Fruit fly (Drosophila melanogaster): ENCODE measurements around the gene CG12991.
A peak's percentile ranks its signal among the peaks of the same experiment; 100 is the strongest.

Gene CG12991

DNA sequence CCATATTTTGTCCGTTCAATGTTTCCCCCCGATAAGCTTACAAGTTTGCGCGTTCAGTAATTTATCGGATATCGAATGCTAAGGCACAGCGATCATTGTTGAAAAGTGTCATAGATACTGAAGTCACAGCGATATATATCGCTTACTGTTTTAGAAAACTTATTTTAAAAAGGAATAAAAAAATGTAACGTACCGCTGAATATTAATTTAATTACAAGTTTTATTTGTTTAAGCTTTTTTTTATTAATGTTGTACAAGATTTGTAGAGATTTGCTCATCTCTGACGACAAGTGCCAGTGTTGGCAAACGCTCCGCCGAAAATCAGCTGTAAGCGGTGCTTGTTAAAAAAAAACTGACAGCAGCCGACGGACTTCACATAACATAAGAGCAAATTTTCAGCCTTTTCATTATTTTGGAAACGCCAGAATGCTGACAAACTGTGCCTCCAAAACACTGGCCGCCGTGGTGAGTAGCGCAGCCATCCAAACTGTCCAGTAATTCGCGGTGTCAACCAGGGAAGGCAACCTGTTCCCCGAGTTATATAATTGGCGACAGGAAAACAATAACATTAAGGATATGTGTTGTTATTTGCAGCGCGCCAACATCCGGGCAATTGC, 52.4 kb downstream of the CG12991 start, which contains the start of the genes corolla and ND-24 (continued):
- TF ChIP-seq Eip93F (GFP tag; optimal IDR thresholded peaks at IDR 0.05) = no peak
- peak; percentile 73 for TF ChIP-seq OdsH (GFP tag; optimal IDR thresholded peaks at IDR 0.05)
- TF ChIP-seq Met (GFP tag; optimal IDR thresholded peaks at IDR 0.05) = no peak
- no peak for TF ChIP-seq Hr38 (GFP tag; optimal IDR thresholded peaks at IDR 0.05)
- peak; percentile 15 for TF ChIP-seq dsx (GFP tag; optimal IDR thresholded peaks at IDR 0.05; ENCODE audit: poor library complexity, severe bottlenecking)
- TF ChIP-seq lz (GFP tag; optimal IDR thresholded peaks at IDR 0.05) = peak; percentile 85
- peak; percentile 80 for TF ChIP-seq CG6163 (GFP tag; IDR thresholded peaks at IDR 0.05)
- TF ChIP-seq Lpt (GFP tag; optimal IDR thresholded peaks at IDR 0.05) = peak; percentile 52
- TF ChIP-seq CG6276 (GFP tag; optimal IDR thresholded peaks at IDR 0.05) = no peak
- TF ChIP-seq salr (GFP tag; optimal IDR thresholded peaks at IDR 0.05) = peak in 1 of 2 experiments; percentile 70
- peak; percentile 67 for TF ChIP-seq CG6792 (GFP tag; optimal IDR thresholded peaks at IDR 0.05)
- peak; percentile 80 for TF ChIP-seq Hr4 (GFP tag; optimal IDR thresholded peaks at IDR 0.05)
- TF ChIP-seq Ets96B (tag; optimal IDR thresholded peaks at IDR 0.05) = peak; percentile 49
- peak; percentile 45; the same call in 1 of the 3 replicates for TF ChIP-seq CG8119 (GFP tag; IDR thresholded peaks at IDR 0.05)
- peak; percentile 82 for TF ChIP-seq cyc (GFP tag; optimal IDR thresholded peaks at IDR 0.05)
- peak; percentile 90 for TF ChIP-seq achi (GFP tag; optimal IDR thresholded peaks at IDR 0.05)
- TF ChIP-seq CG3032 (tag; optimal IDR thresholded peaks at IDR 0.05) = peak; percentile 51
- TF ChIP-seq Ets21C (GFP tag; optimal IDR thresholded peaks at IDR 0.05) = no peak
- no peak for TF ChIP-seq net (GFP tag; optimal IDR thresholded peaks at IDR 0.05)
- no peak for TF ChIP-seq CG6808 (GFP tag; optimal IDR thresholded peaks at IDR 0.05)
- TF ChIP-seq fd59A (GFP tag; optimal IDR thresholded peaks at IDR 0.05) = peak; percentile 34
- peak; percentile 61 for TF ChIP-seq CG15336 (GFP tag; IDR thresholded peaks at IDR 0.05)
- TF ChIP-seq pdm3 (GFP tag; optimal IDR thresholded peaks at IDR 0.05) = no peak

DNA sequence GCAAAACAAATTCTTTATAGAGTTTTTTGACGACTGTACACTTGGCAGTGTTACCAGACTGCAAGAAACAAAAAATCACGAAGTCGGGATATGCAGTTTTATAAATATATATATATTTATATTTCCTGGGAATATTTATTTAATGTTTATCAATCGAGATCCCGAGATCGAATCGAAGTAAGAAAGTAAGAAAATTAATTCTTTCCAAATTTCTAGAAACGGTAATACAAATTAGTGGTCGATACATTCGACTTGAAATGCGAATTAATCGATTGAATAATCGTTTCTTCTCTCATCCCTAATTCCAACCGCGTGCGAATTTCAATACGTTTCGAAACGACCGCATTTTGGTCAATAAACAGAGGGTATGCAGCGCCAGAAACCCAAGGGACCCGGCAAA, 56.3 kb downstream of the CG12991 start, which contains the start of the genes CG8289 and CG5800:
TSS of gene CG8289 (minus strand) at position 44 of the 400 bp plus-strand sequence.
TSS of gene CG5800 (plus strand) at position 281 of the 400 bp plus-strand sequence.
- TF ChIP-seq esn (GFP tag; optimal IDR thresholded peaks at IDR 0.05) (peak; percentile 22), dac (GFP tag; optimal IDR thresholded peaks at IDR 0.05) (no peak), fkh (GFP tag; optimal IDR thresholded peaks at IDR 0.05) (no peak), CG3032 (tag; optimal IDR thresholded peaks at IDR 0.05) (no peak), Hr38 (GFP tag; optimal IDR thresholded peaks at IDR 0.05) (no peak), vri (GFP tag; optimal IDR thresholded peaks at IDR 0.05) (no peak), Eip78C (GFP tag) (peak; percentile 22), svp (GFP tag) (no peak), spab (GFP tag; optimal IDR thresholded peaks at IDR 0.05) (no peak), CG11762 (GFP tag; optimal IDR thresholded peaks at IDR 0.05; ENCODE audit: insufficient read depth) (no peak), CG11902 (GFP tag; optimal IDR thresholded peaks at IDR 0.05) (no peak), CG32006 (GFP tag; optimal IDR thresholded peaks at IDR 0.05) (no peak), dsx (GFP tag; optimal IDR thresholded peaks at IDR 0.05; ENCODE audit: poor library complexity, severe bottlenecking) (peak; percentile 30), topi (GFP tag; optimal IDR thresholded peaks at IDR 0.05) (no peak), Ets96B (tag; optimal IDR thresholded peaks at IDR 0.05) (peak; percentile 0), CG10631 (GFP tag; optimal IDR thresholded peaks at IDR 0.05) (no peak), CG8319 (GFP tag; optimal IDR thresholded peaks at IDR 0.05) (no peak), eg (GFP tag; IDR thresholded peaks at IDR 0.05) (no peak), CG6792 (GFP tag; optimal IDR thresholded peaks at IDR 0.05) (no peak), OdsH (GFP tag; optimal IDR thresholded peaks at IDR 0.05) (no peak), Met (GFP tag; optimal IDR thresholded peaks at IDR 0.05) (no peak), fd59A (GFP tag; optimal IDR thresholded peaks at IDR 0.05) (no peak), salr (GFP tag; optimal IDR thresholded peaks at IDR 0.05) (no peak), ss (GFP tag; optimal IDR thresholded peaks at IDR 0.05) (no peak), Lpt (GFP tag; optimal IDR thresholded peaks at IDR 0.05) (no peak), CG8632 (GFP tag; optimal IDR thresholded peaks at IDR 0.05) (no peak), CG6808 (GFP tag; optimal IDR thresholded peaks at IDR 0.05) (no peak), CG6854 (GFP tag; optimal IDR thresholded peaks at IDR 0.05) (no peak), CG8119 (GFP tag; IDR thresholded peaks at IDR 0.05) (no peak), Sox14 (GFP tag; optimal IDR thresholded peaks at IDR 0.05) (no peak), pdm3 (GFP tag; optimal IDR thresholded peaks at IDR 0.05) (no peak)
